Worm (Caenorhabditis elegans) whole organism, L4 larva: ENCODE measurements around the gene tes-1.

Experiments used
- F10B5.3 ChIP-seq: sonication (generic microtip); optimal IDR thresholded peaks from 2 replicates; lab custom pipeline; 2016; ENCODE audit warnings: mild to moderate bottlenecking, missing genetic modification characterization, missing compliant biosample characterization
- Y105C5A.15 ChIP-seq: fragments of 200-800 bp; sonication (Bioruptor generic); IDR thresholded peaks from 2 replicates; pipeline ENCODE4 v1.3.6; 2022; ENCODE audit warnings: missing genetic modification characterization, missing compliant biosample characterization
- Y48G9A.11 ChIP-seq: fragments of 200-800 bp; sonication (Bioruptor generic); IDR thresholded peaks from 2 replicates; pipeline ENCODE4 v1.3.6; 2022; ENCODE audit warnings: missing genetic modification reagents, missing genetic modification characterization, missing compliant biosample characterization
- aha-1 ChIP-seq: fragments of 150-350 bp; peaks from one replicate; lab custom pipeline; 2014; ENCODE audit warnings: missing biosample characterization, missing genetic modification characterization
- arid-1 ChIP-seq: fragments of 200-800 bp; sonication (Bioruptor generic); conservative IDR thresholded peaks from 2 replicates; pipeline ENCODE4 v1.3.6; 2022; ENCODE audit warnings: missing genetic modification reagents, missing genetic modification characterization, missing compliant biosample characterization
- ceh-32 ChIP-seq: sonication (generic microtip); optimal IDR thresholded peaks from 2 replicates; lab custom pipeline; 2016; ENCODE audit warnings: mild to moderate bottlenecking, missing genetic modification characterization, missing compliant biosample characterization; ENCODE audit not compliant: poor library complexity
- ceh-44 ChIP-seq: fragments of 200-800 bp; sonication (Bioruptor generic); IDR thresholded peaks from 2 replicates; pipeline ENCODE4 v1.3.6; 2022; ENCODE audit warnings: missing genetic modification reagents, missing genetic modification characterization, missing compliant biosample characterization
- ceh-82 ChIP-seq: sonication (generic microtip); optimal IDR thresholded peaks from 2 replicates; lab custom pipeline; 2017; ENCODE audit warnings: missing biosample characterization, missing genetic modification characterization
- ces-1 ChIP-seq: fragments of 150-350 bp; sonication (generic microtip); optimal IDR thresholded peaks from 4 replicates; lab custom pipeline; 2014; ENCODE audit warnings: missing biosample characterization, missing genetic modification reagents, missing genetic modification characterization
- cey-2 ChIP-seq: sonication (generic microtip); optimal IDR thresholded peaks from 3 replicates; lab custom pipeline; 2017; ENCODE audit warnings: missing genetic modification characterization, mild to moderate bottlenecking, missing compliant biosample characterization, antibody characterized with exemption, borderline replicate concordance; ENCODE audit not compliant: insufficient read depth
- daf-16 ChIP-seq, 3 experiments: sonication (generic microtip); optimal IDR thresholded peaks; 2 replicates each; lab custom pipeline; 2016 to 2017; ENCODE audit warnings: missing genetic modification characterization in 3 of 3, missing genetic modification reagents in 3 of 3, mild to moderate bottlenecking in 2 of 3, missing compliant biosample characterization in 2 of 3, missing biosample characterization in 1 of 3, moderate library complexity in 1 of 3
- daf-8 ChIP-seq: fragments of 200-800 bp; sonication (Bioruptor generic); IDR thresholded peaks from 2 replicates; pipeline ENCODE4 v1.3.6; 2022; ENCODE audit warnings: missing genetic modification characterization, missing compliant biosample characterization
- dmd-6 ChIP-seq: fragments of 200-800 bp; sonication (Bioruptor generic); IDR thresholded peaks from 2 replicates; pipeline ENCODE4 v1.3.6; 2022; ENCODE audit warnings: missing genetic modification reagents, missing genetic modification characterization, missing compliant biosample characterization
- dmd-8 ChIP-seq: fragments of 200-800 bp; sonication (Bioruptor generic); IDR thresholded peaks from 2 replicates; pipeline ENCODE4 v1.3.6; 2022; ENCODE audit warnings: missing genetic modification characterization, missing compliant biosample characterization
- dve-1 ChIP-seq: sonication (generic microtip); optimal IDR thresholded peaks from 2 replicates; lab custom pipeline; 2017; ENCODE audit warnings: antibody characterized with exemption, mild to moderate bottlenecking, missing genetic modification characterization, missing compliant biosample characterization; ENCODE audit not compliant: insufficient read depth
- egl-27 ChIP-seq: sonication (generic microtip); optimal IDR thresholded peaks from 3 replicates; lab custom pipeline; 2017; ENCODE audit warnings: missing biosample characterization, missing genetic modification reagents, missing genetic modification characterization
- gei-8 ChIP-seq: fragments of 200-800 bp; sonication (Bioruptor generic); optimal IDR thresholded peaks from 2 replicates; lab custom pipeline; 2018; ENCODE audit warnings: mild to moderate bottlenecking, missing genetic modification characterization, missing compliant biosample characterization
- lin-29 ChIP-seq: fragments of 200-800 bp; sonication (Bioruptor generic); IDR thresholded peaks from 2 replicates; pipeline ENCODE4 v1.3.6; 2022; ENCODE audit warnings: missing genetic modification reagents, missing genetic modification characterization, missing compliant biosample characterization
- mdl-1 ChIP-seq, 2 experiments: fragments of 150-350 bp in 1 of 2; sonication (generic microtip) in 1 of 2; optimal IDR thresholded peaks; 2 replicates each; lab custom pipeline; 2014 to 2017; ENCODE audit warnings: missing biosample characterization in 2 of 2, missing genetic modification characterization in 2 of 2
- mes-2 ChIP-seq: sonication (generic microtip); optimal IDR thresholded peaks from 2 replicates; lab custom pipeline; 2016; ENCODE audit warnings: missing genotype, mild to moderate bottlenecking, missing genetic modification characterization, missing compliant biosample characterization; ENCODE audit not compliant: poor library complexity, severe bottlenecking
- nhr-10 ChIP-seq: fragments of 150-350 bp; optimal IDR thresholded peaks from 2 replicates; lab custom pipeline; 2014; ENCODE audit warnings: missing biosample characterization, missing genetic modification characterization
- nhr-11 ChIP-seq: fragments of 150-350 bp; optimal IDR thresholded peaks from 2 replicates; lab custom pipeline; 2014; ENCODE audit warnings: missing biosample characterization, missing genetic modification characterization
- nhr-25 ChIP-seq: sonication (generic microtip); optimal IDR thresholded peaks from 2 replicates; lab custom pipeline; 2017; ENCODE audit warnings: missing genetic modification characterization, mild to moderate bottlenecking, missing compliant biosample characterization, antibody characterized with exemption, moderate library complexity, borderline replicate concordance; ENCODE audit not compliant: insufficient read depth
- nhr-28 ChIP-seq: fragments of 150-350 bp; optimal IDR thresholded peaks from 2 replicates; lab custom pipeline; 2014; ENCODE audit warnings: missing biosample characterization, missing genetic modification characterization
- nhr-41 ChIP-seq: fragments of 200-800 bp; sonication (Bioruptor generic); IDR thresholded peaks from 2 replicates; pipeline ENCODE4 v1.3.6; 2022; ENCODE audit warnings: missing genetic modification reagents, missing genetic modification characterization, missing compliant biosample characterization
- nhr-76 ChIP-seq: fragments of 150-350 bp; optimal IDR thresholded peaks from 2 replicates; lab custom pipeline; 2014; ENCODE audit warnings: missing biosample characterization, missing genetic modification characterization
- pqm-1 ChIP-seq: sonication (generic microtip); optimal IDR thresholded peaks from 2 replicates; lab custom pipeline; 2017; ENCODE audit warnings: missing biosample characterization, missing genetic modification characterization
- unc-130 ChIP-seq: sonication (generic microtip); optimal IDR thresholded peaks from 2 replicates; lab custom pipeline; 2016; ENCODE audit warnings: missing genetic modification reagents, missing genetic modification characterization, missing compliant biosample characterization
- unc-62 ChIP-seq, 3 experiments: fragments of 150-350 bp in 1 of 3; sonication (generic microtip); optimal IDR thresholded peaks in 2 of 3; peaks in 1 of 3; 1 replicate in 1 of 3; 2 replicates in 2 of 3; lab custom pipeline; 2014 to 2017; ENCODE audit warnings: missing biosample characterization in 3 of 3, missing genetic modification characterization in 3 of 3, missing genetic modification reagents in 3 of 3, missing genotype in 1 of 3
- zag-1 ChIP-seq: fragments of 150-350 bp; optimal IDR thresholded peaks from 2 replicates; lab custom pipeline; 2014; ENCODE audit warnings: missing biosample characterization, missing genetic modification characterization
- ztf-11 ChIP-seq: fragments of 150-350 bp; optimal IDR thresholded peaks from 2 replicates; lab custom pipeline; 2014; ENCODE audit warnings: missing biosample characterization, missing genetic modification characterization
- ztf-7 ChIP-seq: fragments of 150-350 bp; optimal IDR thresholded peaks from 2 replicates; lab custom pipeline; 2014; ENCODE audit warnings: missing biosample characterization, missing genetic modification characterization

The tes-1 gene

DNA sequence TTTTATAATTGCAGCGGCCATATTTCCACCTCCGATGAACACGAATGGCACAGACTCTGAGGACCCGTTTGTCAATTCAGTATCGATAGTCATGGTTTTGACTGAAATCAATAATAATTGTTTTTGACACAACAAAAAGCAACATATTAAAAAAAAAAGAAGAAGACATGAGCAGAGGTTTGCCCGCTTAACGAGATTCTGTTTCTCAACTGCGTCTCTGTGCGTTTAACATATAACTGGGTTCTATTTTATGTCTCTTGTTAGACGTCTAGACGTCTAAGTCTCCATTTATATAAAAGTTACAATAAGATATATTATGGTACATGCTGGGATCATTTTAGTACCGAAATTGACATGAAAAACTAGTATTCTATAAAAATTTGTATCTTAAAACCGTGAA is 26.0 kb upstream of the tes-1 start, which contains the start of gene pycr-4:
Gene pycr-4, minus strand, starts transcription at position 101 of the 400 bp plus-strand sequence.
- TF ChIP-seq zag-1 (tag; lab: Kevin White, UChicago), result no peak
- TF ChIP-seq arid-1, result no peak
- TF ChIP-seq nhr-41 (GFP tag; lab: Robert Waterston, UW), result no peak
- TF ChIP-seq mes-2 (tag; lab: Kevin White, UChicago), result no peak
- no peak for TF ChIP-seq Y105C5A.15 (GFP tag; lab: Robert Waterston, UW)
- TF ChIP-seq Y48G9A.11 (GFP tag; lab: Robert Waterston, UW), result no peak
- TF ChIP-seq ces-1, result no peak
- TF ChIP-seq nhr-25 (tag; lab: Kevin White, UChicago), result no peak
- no peak for TF ChIP-seq dmd-8 (GFP tag; lab: Robert Waterston, UW)
- TF ChIP-seq ceh-82 (tag; lab: Kevin White, UChicago), result no peak
- no peak for TF ChIP-seq aha-1
- TF ChIP-seq nhr-76 (tag; lab: Kevin White, UChicago), result no peak
- no peak for TF ChIP-seq cey-2
- no peak for TF ChIP-seq egl-27 (tag; lab: Kevin White, UChicago)
- TF ChIP-seq lin-29 (GFP tag; lab: Robert Waterston, UW), result no peak

DNA sequence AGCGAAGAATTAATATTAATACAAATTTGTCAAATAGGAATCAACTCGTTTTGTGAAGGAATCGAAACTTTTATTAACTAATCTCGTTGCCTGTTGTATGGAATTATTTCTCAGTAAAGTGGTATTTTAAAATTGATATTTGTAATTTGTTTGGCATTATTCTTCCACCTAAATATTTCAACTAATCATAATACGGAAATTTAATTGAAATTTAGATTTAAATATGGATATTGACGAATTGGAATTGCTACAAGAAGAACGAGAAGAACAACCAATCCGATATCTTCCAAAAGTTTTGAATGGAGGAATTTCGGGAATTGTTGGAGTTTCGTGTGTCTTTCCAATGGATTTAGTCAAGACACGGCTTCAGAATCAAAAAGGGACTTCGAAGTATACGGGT is 23.6 kb upstream of the tes-1 start, which contains the start of gene slc-25A18.2:
Gene slc-25A18.2, plus strand, starts transcription at position 216 of the 400 bp plus-strand sequence.
- TF ChIP-seq nhr-11 (tag; lab: Kevin White, UChicago) (no peak), unc-62 (GFP tag; optimal IDR thresholded peaks at IDR 0.05 in 1 of 2; lab: Kevin White, UChicago) (peak in 1 of 2 experiments; percentile 68), unc-62 (tag; optimal IDR thresholded peaks at IDR 0.05; lab: Kevin White, UChicago) (no peak)
- TF ChIP-seq, all 104 proteins: peak for 1

DNA sequence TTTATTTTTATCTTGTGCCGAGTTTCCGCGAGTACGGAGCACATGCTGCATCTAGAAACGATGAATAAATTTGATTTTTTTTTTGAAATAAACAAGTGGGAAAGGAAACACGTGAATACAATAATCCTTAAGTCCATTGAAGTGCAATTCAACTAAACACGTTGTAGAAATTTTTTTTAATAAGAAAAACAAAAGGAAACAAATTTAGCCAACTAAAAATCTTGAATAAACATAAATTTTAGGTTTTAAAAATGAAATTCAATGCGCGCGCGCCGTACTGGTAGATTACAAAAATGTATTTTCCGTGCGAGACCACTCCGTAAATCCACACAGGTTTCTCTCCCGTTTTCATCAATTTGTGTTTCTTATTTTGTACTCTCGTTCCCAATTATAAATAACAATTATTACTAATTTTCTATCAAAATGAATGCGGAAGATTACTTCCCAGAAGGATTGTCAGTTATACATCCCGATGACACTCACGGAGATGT is 22.0 kb upstream of the tes-1 start, which contains the start of the genes plk-3 and F55G1.6:
Gene plk-3, minus strand, starts transcription at position 51 of the 491 bp plus-strand sequence.
Gene F55G1.6, plus strand, starts transcription at position 359 of the 491 bp plus-strand sequence.
- no peak for TF ChIP-seq nhr-11 (tag; lab: Kevin White, UChicago)
- no peak for TF ChIP-seq daf-16 (GFP tag; optimal IDR thresholded peaks at IDR 0.05; lab: Kevin White, UChicago)
- TF ChIP-seq daf-16 (tag; optimal IDR thresholded peaks at IDR 0.05; lab: Kevin White, UChicago), result no peak
- TF ChIP-seq unc-130, result peak; percentile 11

DNA sequence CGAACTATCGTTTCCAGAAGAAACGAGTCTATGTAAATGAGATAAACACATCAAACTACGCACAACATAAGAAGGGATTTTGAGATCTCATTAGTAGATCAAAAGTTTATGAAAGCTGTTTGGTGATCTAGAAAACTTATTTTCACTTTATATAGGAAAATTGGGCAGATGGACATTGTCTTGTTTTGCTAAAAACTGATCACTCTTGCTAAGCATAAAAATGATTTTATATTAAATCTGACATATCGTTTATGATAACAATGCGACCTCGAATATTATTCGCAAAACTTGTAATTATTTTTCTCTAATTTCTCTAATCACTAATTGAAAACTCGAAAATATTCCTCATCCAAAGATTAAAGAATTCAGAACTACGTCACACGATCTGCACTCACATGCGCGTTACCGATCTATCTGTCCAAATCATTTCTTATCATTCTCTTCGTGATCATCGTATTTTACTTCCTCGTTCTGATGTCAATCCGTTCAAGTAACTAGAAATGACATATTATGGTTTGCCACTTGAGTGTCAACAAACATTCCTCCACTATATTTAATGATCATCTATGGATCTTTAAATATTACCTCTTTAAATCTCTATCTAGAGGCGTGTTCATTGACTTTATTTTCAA is 18.7 kb upstream of the tes-1 start, which contains the start of gene F55G1.7:
Gene F55G1.7, minus strand, starts transcription at position 51 of the 632 bp plus-strand sequence.
- peak; percentile 40 for TF ChIP-seq dmd-6 (GFP tag; lab: Robert Waterston, UW)
- peak; percentile 12 for TF ChIP-seq nhr-28 (tag; lab: Kevin White, UChicago)
- peak in 1 of 2 experiments; percentile 85 for TF ChIP-seq unc-62 (GFP tag; optimal IDR thresholded peaks at IDR 0.05 in 1 of 2; lab: Kevin White, UChicago)
- no peak for TF ChIP-seq unc-62 (tag; optimal IDR thresholded peaks at IDR 0.05; lab: Kevin White, UChicago)
- peak in 1 of 2 experiments; percentile 12 for TF ChIP-seq mdl-1 (tag; optimal IDR thresholded peaks at IDR 0.05; lab: Kevin White, UChicago)
- no peak for TF ChIP-seq ztf-11

DNA sequence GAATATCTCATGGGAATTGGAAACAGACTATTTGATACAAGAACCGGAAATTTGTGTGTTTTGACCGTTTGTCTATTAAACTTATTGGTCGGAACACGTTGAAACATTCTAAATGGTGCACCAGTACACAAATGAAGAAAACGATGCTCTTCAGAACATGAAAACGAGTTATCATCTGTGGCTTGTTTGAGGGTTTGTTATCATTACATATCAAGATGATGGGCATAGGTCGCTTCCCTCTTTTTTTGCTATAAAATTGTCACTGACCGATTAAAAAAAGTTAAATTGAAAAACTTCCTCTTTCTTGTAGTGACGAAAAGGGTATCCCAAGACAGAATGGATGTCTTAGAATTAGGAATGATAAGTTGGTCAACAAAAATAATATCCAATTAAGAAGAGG is 17.4 kb upstream of the tes-1 start:
- TF ChIP-seq ces-1 (no peak), unc-62 (GFP tag; optimal IDR thresholded peaks at IDR 0.05 in 1 of 2; lab: Kevin White, UChicago) (peak in 1 of 2 experiments; percentile 9), unc-62 (tag; optimal IDR thresholded peaks at IDR 0.05; lab: Kevin White, UChicago) (no peak), ceh-44 (GFP tag; lab: Robert Waterston, UW) (no peak), F10B5.3 (tag; lab: Kevin White, UChicago) (no peak), ceh-32 (tag; lab: Kevin White, UChicago) (no peak), nhr-10 (tag; lab: Kevin White, UChicago) (no peak), Y105C5A.15 (GFP tag; lab: Robert Waterston, UW) (no peak), pqm-1 (tag; lab: Kevin White, UChicago) (peak; percentile 72), daf-8 (GFP tag; lab: Robert Waterston, UW) (no peak), dve-1 (tag; lab: Kevin White, UChicago) (no peak), cey-2 (no peak), daf-16 (GFP tag; optimal IDR thresholded peaks at IDR 0.05; lab: Kevin White, UChicago) (no peak), daf-16 (tag; optimal IDR thresholded peaks at IDR 0.05; lab: Kevin White, UChicago) (no peak), gei-8 (GFP tag; lab: Kevin White, UChicago) (no peak), ztf-7 (tag; lab: Kevin White, UChicago) (no peak)
- TF ChIP-seq, all 104 proteins: peak for 2
